Fruit fly (Drosophila melanogaster) whole organism, embryonic: ENCODE data around the gene Ilp6.
A peak's percentile ranks its signal among the peaks of the same experiment; 100 is the strongest.

Source experiments
- Asciz ChIP-seq: fragments of 200-800 bp; sonication (Bioruptor generic); optimal IDR thresholded peaks from 2 replicates; lab custom pipeline; 2017; ENCODE audit warnings: missing biosample characterization, mild to moderate bottlenecking, missing genetic modification characterization, missing genetic modification reagents
- B-H1 ChIP-seq: fragments of 200-800 bp; sonication (Bioruptor generic); IDR thresholded peaks from 3 replicates; pipeline ENCODE4 v1.3.6; 2022; ENCODE audit warnings: missing biosample characterization, missing genetic modification characterization
- Bteb2 ChIP-seq: fragments of 200-800 bp; sonication (Bioruptor generic); optimal IDR thresholded peaks from 2 replicates; lab custom pipeline; 2016; ENCODE audit warnings: missing biosample characterization, missing genetic modification characterization
- CG10321 ChIP-seq: fragments of 200-800 bp; sonication (Bioruptor generic); IDR thresholded peaks from 2 replicates; pipeline ENCODE4 v1.3.6; 2022; ENCODE audit warnings: missing biosample characterization, missing genetic modification characterization
- CG10565 ChIP-seq: fragments of 200-800 bp; sonication (Bioruptor generic); optimal IDR thresholded peaks from 3 replicates; lab custom pipeline; 2016; ENCODE audit warnings: missing biosample characterization, mild to moderate bottlenecking, missing genetic modification characterization
- CG12155 ChIP-seq: fragments of 200-800 bp; sonication (Bioruptor generic); optimal IDR thresholded peaks from 3 replicates; lab custom pipeline; 2016; ENCODE audit warnings: missing biosample characterization, missing genetic modification characterization
- CG12236 ChIP-seq: fragments of 200-800 bp; sonication (Bioruptor generic); optimal IDR thresholded peaks from 2 replicates; lab custom pipeline; 2016; ENCODE audit warnings: missing biosample characterization, missing genetic modification characterization
- CG12659 ChIP-seq: fragments of 200-800 bp; sonication (Bioruptor generic); optimal IDR thresholded peaks from 3 replicates; lab custom pipeline; 2017; ENCODE audit warnings: mild to moderate bottlenecking, missing biosample characterization, missing genetic modification reagents, missing genetic modification characterization
- CG16779 ChIP-seq: fragments of 200-800 bp; sonication (Bioruptor generic); IDR thresholded peaks from 2 replicates; pipeline ENCODE4 v1.3.6; 2022; ENCODE audit warnings: missing biosample characterization, missing genetic modification characterization
- CG1792 ChIP-seq: fragments of 200-800 bp; sonication (Bioruptor generic); optimal IDR thresholded peaks from 2 replicates; lab custom pipeline; 2016; ENCODE audit warnings: missing biosample characterization, missing genetic modification characterization
- CG31365 ChIP-seq: fragments of 200-800 bp; sonication (Bioruptor generic); optimal IDR thresholded peaks from 2 replicates; lab custom pipeline; 2018; ENCODE audit warnings: missing biosample characterization, mild to moderate bottlenecking, missing genetic modification characterization
- CG5245 ChIP-seq: fragments of 200-800 bp; sonication (Bioruptor generic); optimal IDR thresholded peaks from 3 replicates; lab custom pipeline; 2016; ENCODE audit warnings: missing biosample characterization, missing genetic modification characterization
- CG6765 ChIP-seq: fragments of 200-800 bp; sonication (Bioruptor generic); optimal IDR thresholded peaks from 3 replicates; lab custom pipeline; 2017; ENCODE audit warnings: missing biosample characterization, mild to moderate bottlenecking, missing genetic modification characterization
- CG7963 ChIP-seq: fragments of 200-800 bp; sonication (Bioruptor generic); IDR thresholded peaks from 3 replicates; pipeline ENCODE4 v1.3.6; 2022; ENCODE audit warnings: missing biosample characterization, missing genetic modification characterization; ENCODE audit not compliant: partially characterized antibody
- CG8089 ChIP-seq: fragments of 200-800 bp; sonication (Bioruptor generic); optimal IDR thresholded peaks from 3 replicates; lab custom pipeline; 2016; ENCODE audit warnings: missing biosample characterization, missing genetic modification characterization
- Dll ChIP-seq: fragments of 200-800 bp; sonication (Bioruptor generic); IDR thresholded peaks from 4 replicates; pipeline ENCODE4 v1.3.6; 2022; ENCODE audit warnings: missing biosample characterization, missing genetic modification characterization; ENCODE audit not compliant: partially characterized antibody
- Doc2 ChIP-seq: fragments of 200-800 bp; sonication (Bioruptor generic); IDR thresholded peaks from 2 replicates; pipeline ENCODE4 v1.3.6; 2022; ENCODE audit warnings: missing biosample characterization, missing genetic modification characterization
- Dref ChIP-seq: fragments of 200-800 bp; sonication (Bioruptor generic); IDR thresholded peaks from 2 replicates; pipeline ENCODE4 v1.3.6; 2022; ENCODE audit warnings: missing biosample characterization, missing genetic modification characterization
- Eip74EF ChIP-seq, 2 experiments: fragments of 200-800 bp in 1 of 2; fragments of >200 bp in 1 of 2; sonication (Bioruptor generic) in 1 of 2; optimal IDR thresholded peaks; 2 replicates each; lab custom pipeline; 2017 to 2019; ENCODE audit warnings: missing biosample characterization in 2 of 2, missing genetic modification characterization in 2 of 2, mild to moderate bottlenecking in 1 of 2, moderate library complexity in 1 of 2
- Hand ChIP-seq: fragments of 200-800 bp; sonication (Bioruptor generic); optimal IDR thresholded peaks from 2 replicates; lab custom pipeline; 2017; ENCODE audit warnings: mild to moderate bottlenecking, missing biosample characterization, missing genetic modification reagents, missing genetic modification characterization
- Meics ChIP-seq: fragments of 200-800 bp; sonication (Bioruptor generic); optimal IDR thresholded peaks from 2 replicates; lab custom pipeline; 2017; ENCODE audit warnings: missing biosample characterization, mild to moderate bottlenecking, missing genetic modification characterization
- Rx ChIP-seq: fragments of 200-800 bp; sonication (Bioruptor generic); IDR thresholded peaks from 2 replicates; pipeline ENCODE4 v1.3.6; 2022; ENCODE audit warnings: missing biosample characterization, missing genetic modification characterization
- Stat92E ChIP-seq, 3 experiments: fragments of >200 bp in 2 of 3; fragments of 200-800 bp in 1 of 3; sonication (Bioruptor generic) in 1 of 3; optimal IDR thresholded peaks; 2 replicates each; lab custom pipeline; 2017 to 2019; ENCODE audit warnings: missing biosample characterization in 3 of 3, missing genetic modification characterization in 3 of 3, mild to moderate bottlenecking in 1 of 3, moderate library complexity in 1 of 3
- TFAM ChIP-seq: fragments of 200-800 bp; sonication (Bioruptor generic); optimal IDR thresholded peaks from 2 replicates; lab custom pipeline; 2017; ENCODE audit warnings: missing biosample characterization, missing genetic modification characterization, inconsistent platforms
- Xbp1 ChIP-seq: fragments of 200-800 bp; sonication (Bioruptor generic); optimal IDR thresholded peaks from 3 replicates; lab custom pipeline; 2016; ENCODE audit warnings: missing biosample characterization, mild to moderate bottlenecking, missing genetic modification characterization
- al ChIP-seq: fragments of 200-800 bp; sonication (Bioruptor generic); IDR thresholded peaks from 2 replicates; pipeline ENCODE4 v1.3.6; 2022; ENCODE audit warnings: missing biosample characterization, missing genetic modification characterization
- ash1 ChIP-seq: fragments of 200-800 bp; sonication (Bioruptor generic); optimal IDR thresholded peaks from 2 replicates; lab custom pipeline; 2018; ENCODE audit warnings: missing biosample characterization, mild to moderate bottlenecking, missing genetic modification characterization
- br ChIP-seq: fragments of >200 bp; optimal IDR thresholded peaks from 2 replicates; lab custom pipeline; 2017
- bsh ChIP-seq, 2 experiments: fragments of 200-800 bp; sonication (Bioruptor generic); optimal IDR thresholded peaks; 2 replicates each; lab custom pipeline; 2017 to 2018; ENCODE audit warnings: mild to moderate bottlenecking in 2 of 2, missing biosample characterization in 2 of 2, missing genetic modification characterization in 2 of 2, moderate library complexity in 1 of 2
- cad ChIP-seq: fragments of >200 bp; optimal IDR thresholded peaks from 2 replicates; lab custom pipeline; 2017; ENCODE audit warnings: missing biosample characterization, missing genetic modification characterization
- dan ChIP-seq: fragments of 200-800 bp; sonication (Bioruptor generic); IDR thresholded peaks from 2 replicates; pipeline ENCODE4 v1.3.6; 2022; ENCODE audit warnings: missing biosample characterization, missing genetic modification characterization
- dimm ChIP-seq: fragments of 200-800 bp; sonication (Bioruptor generic); IDR thresholded peaks from 2 replicates; pipeline ENCODE4 v1.3.6; 2022; ENCODE audit warnings: missing biosample characterization, missing genetic modification characterization
- disco-r ChIP-seq: fragments of 200-800 bp; sonication (Bioruptor generic); optimal IDR thresholded peaks from 2 replicates; lab custom pipeline; 2016; ENCODE audit warnings: missing biosample characterization, missing genetic modification characterization
- esg ChIP-seq: fragments of 200-800 bp; sonication (Bioruptor generic); conservative IDR thresholded peaks from 2 replicates; pipeline ENCODE4 v1.3.6; 2022; ENCODE audit warnings: missing biosample characterization, missing genetic modification characterization
- eyg ChIP-seq: fragments of 200-800 bp; sonication (Bioruptor generic); optimal IDR thresholded peaks from 3 replicates; lab custom pipeline; 2016; ENCODE audit warnings: missing biosample characterization, missing genetic modification characterization
- fd102C ChIP-seq: fragments of 200-800 bp; sonication (Bioruptor generic); optimal IDR thresholded peaks from 2 replicates; lab custom pipeline; 2018; ENCODE audit warnings: missing biosample characterization, mild to moderate bottlenecking, missing genetic modification characterization, moderate library complexity
- gcm2 ChIP-seq: fragments of 200-800 bp; sonication (Bioruptor generic); optimal IDR thresholded peaks from 2 replicates; lab custom pipeline; 2016; ENCODE audit warnings: missing biosample characterization, missing genetic modification characterization
- grau ChIP-seq: fragments of 200-800 bp; optimal IDR thresholded peaks from 3 replicates; lab custom pipeline; 2019; ENCODE audit warnings: missing biosample characterization, mild to moderate bottlenecking, missing genetic modification characterization, moderate library complexity
- ind ChIP-seq: fragments of 200-800 bp; sonication (Bioruptor generic); optimal IDR thresholded peaks from 3 replicates; lab custom pipeline; 2016; ENCODE audit warnings: missing biosample characterization, missing genetic modification characterization
- kni ChIP-seq: fragments of 200-800 bp; sonication (Bioruptor generic); optimal IDR thresholded peaks from 3 replicates; lab custom pipeline; 2017; ENCODE audit warnings: mild to moderate bottlenecking, missing biosample characterization, missing genetic modification reagents, missing genetic modification characterization
- lab ChIP-seq: fragments of 200-800 bp; sonication (Bioruptor generic); optimal IDR thresholded peaks from 3 replicates; lab custom pipeline; 2017; ENCODE audit warnings: missing biosample characterization, missing genetic modification characterization, mild to moderate bottlenecking, moderate library complexity, missing genetic modification reagents
- maf-S ChIP-seq: fragments of 200-800 bp; sonication (Bioruptor generic); optimal IDR thresholded peaks from 2 replicates; lab custom pipeline; 2016; ENCODE audit warnings: missing biosample characterization, missing genetic modification characterization
- mam ChIP-seq: fragments of 200-800 bp; sonication (Bioruptor generic); optimal IDR thresholded peaks from 3 replicates; lab custom pipeline; 2016; ENCODE audit warnings: missing biosample characterization, missing genetic modification characterization
- mirr ChIP-seq: fragments of 200-800 bp; sonication (Bioruptor generic); optimal IDR thresholded peaks from 3 replicates; lab custom pipeline; 2018; ENCODE audit warnings: missing biosample characterization, mild to moderate bottlenecking, missing genetic modification characterization
- ranshi ChIP-seq: fragments of 200-800 bp; sonication (Bioruptor generic); IDR thresholded peaks from 2 replicates; pipeline ENCODE4 v1.3.6; 2022; ENCODE audit warnings: missing biosample characterization, missing genetic modification characterization
- sima ChIP-seq: fragments of 200-800 bp; sonication (Bioruptor generic); optimal IDR thresholded peaks from 2 replicates; lab custom pipeline; 2016; ENCODE audit warnings: missing biosample characterization, missing genetic modification characterization
- sug ChIP-seq: fragments of 200-800 bp; optimal IDR thresholded peaks from 2 replicates; lab custom pipeline; 2019; ENCODE audit warnings: missing biosample characterization, mild to moderate bottlenecking, missing genetic modification characterization, moderate library complexity
- tap ChIP-seq: fragments of 200-800 bp; optimal IDR thresholded peaks from 3 replicates; lab custom pipeline; 2019; ENCODE audit warnings: missing biosample characterization, mild to moderate bottlenecking, missing genetic modification characterization, moderate library complexity
- tin ChIP-seq: fragments of 200-800 bp; sonication (Bioruptor generic); optimal IDR thresholded peaks from 3 replicates; lab custom pipeline; 2016; ENCODE audit warnings: missing biosample characterization, missing genetic modification characterization
- twi ChIP-seq: fragments of 200-800 bp; optimal IDR thresholded peaks from 2 replicates; lab custom pipeline; 2019; ENCODE audit warnings: missing biosample characterization, mild to moderate bottlenecking, missing genetic modification characterization, moderate library complexity

Gene Ilp6

dm6 chrX:2321900-2322555 lies 12.4 kb downstream of the Ilp6 start (continued):
- TF ChIP-seq dan (GFP tag; lab: Robert Waterston, UW) (peak; percentile 39; the same call in 1 of the 2 replicates), tap (no peak), disco-r (GFP tag; lab: Kevin White, UChicago) (peak; percentile 22), CG12236 (no peak), maf-S (no peak), CG7963 (GFP tag; lab: Robert Waterston, UW) (no peak), twi (peak; percentile 21), Dll (GFP tag; lab: Robert Waterston, UW) (no peak), Hand (GFP tag; lab: Kevin White, UChicago) (no peak), gcm2 (GFP tag; lab: Kevin White, UChicago) (no peak), cad (GFP tag; lab: Kevin White, UChicago) (no peak), Bteb2 (GFP tag; lab: Kevin White, UChicago) (peak; percentile 45), B-H1 (GFP tag; lab: Robert Waterston, UW) (peak; percentile 31; the same call in 1 of the 3 replicates), Eip74EF (GFP tag; optimal IDR thresholded peaks at IDR 0.05; lab: Kevin White, UChicago) (no peak), sug (tag; lab: Kevin White, UChicago) (no peak), CG10565 (GFP tag; lab: Kevin White, UChicago) (no peak), CG6765 (GFP tag; lab: Kevin White, UChicago) (no peak), al (0 out of 2 replicates have a peak, but pooled peaks have one; percentile 19), bsh (GFP tag; optimal IDR thresholded peaks at IDR 0.05; lab: Kevin White, UChicago) (peak; percentile 53 to 76), CG10321 (GFP tag; lab: Robert Waterston, UW) (no peak), sima (no peak), lab (GFP tag; lab: Kevin White, UChicago) (peak; percentile 66), mirr (no peak), Doc2 (GFP tag; lab: Robert Waterston, UW) (no peak), grau (tag; lab: Kevin White, UChicago) (peak; percentile 94), fd102C (peak; percentile 6), Asciz (GFP tag; lab: Kevin White, UChicago) (no peak), CG12659 (peak; percentile 12), esg (GFP tag; lab: Robert Waterston, UW) (peak; percentile 61), Rx (GFP tag; lab: Robert Waterston, UW) (peak; percentile 51), tin (GFP tag; lab: Kevin White, UChicago) (peak; percentile 54), CG8089 (GFP tag; lab: Kevin White, UChicago) (no peak), dimm (0 out of 2 replicates have a peak, but pooled peaks have one; percentile 24), ind (GFP tag; lab: Kevin White, UChicago) (peak; percentile 37), Meics (GFP tag; lab: Kevin White, UChicago) (peak; percentile 31), ranshi (peak; percentile 55; the same call in 1 of the 2 replicates), CG16779 (no peak), Dref (GFP tag; lab: Robert Waterston, UW) (no peak), Stat92E (GFP tag; optimal IDR thresholded peaks at IDR 0.05; lab: Kevin White, UChicago) (no peak), CG31365 (tag; lab: Kevin White, UChicago) (no peak), kni (GFP tag; lab: Kevin White, UChicago) (no peak), CG5245 (GFP tag; lab: Kevin White, UChicago) (peak; percentile 5), eyg (peak; percentile 8), br (no peak), Xbp1 (GFP tag; lab: Kevin White, UChicago) (peak; percentile 64), mam (GFP tag; lab: Kevin White, UChicago) (peak; percentile 39), TFAM (GFP tag; lab: Kevin White, UChicago) (no peak), CG1792 (GFP tag; lab: Kevin White, UChicago) (no peak), CG12155 (GFP tag; lab: Kevin White, UChicago) (peak; percentile 56), ash1 (GFP tag; lab: Kevin White, UChicago) (no peak)
